Worm (Caenorhabditis elegans) whole organism, L1 larva: Measurements from ENCODE around the gene B0361.4.

Source experiments
- fkh-8 ChIP-seq: sonication (generic microtip); optimal IDR thresholded peaks from 2 replicates; lab custom pipeline; 2016; ENCODE audit warnings: mild to moderate bottlenecking, missing genetic modification characterization, missing compliant biosample characterization
- lir-3 ChIP-seq: sonication (generic microtip); optimal IDR thresholded peaks from 2 replicates; lab custom pipeline; 2016; ENCODE audit warnings: mild to moderate bottlenecking, missing genetic modification characterization, moderate library complexity, missing compliant biosample characterization; ENCODE audit not compliant: poor library complexity
- mef-2 ChIP-seq: fragments of 150-350 bp; optimal IDR thresholded peaks from 2 replicates; lab custom pipeline; 2014; ENCODE audit warnings: missing biosample characterization, missing genetic modification characterization
- mep-1 ChIP-seq: fragments of 150-350 bp; optimal IDR thresholded peaks from 2 replicates; lab custom pipeline; 2014; ENCODE audit warnings: missing biosample characterization, missing genetic modification characterization
- nhr-11 ChIP-seq: fragments of 150-350 bp; optimal IDR thresholded peaks from 2 replicates; lab custom pipeline; 2014; ENCODE audit warnings: missing biosample characterization, missing genetic modification characterization
- nhr-47 ChIP-seq: sonication (generic microtip); optimal IDR thresholded peaks from 2 replicates; lab custom pipeline; 2016; ENCODE audit warnings: mild to moderate bottlenecking, missing genetic modification characterization, moderate library complexity, missing compliant biosample characterization
- nhr-77 ChIP-seq: fragments of 150-350 bp; optimal IDR thresholded peaks from 2 replicates; lab custom pipeline; 2014; ENCODE audit warnings: missing biosample characterization, missing genetic modification characterization
- rnt-1 ChIP-seq: sonication (generic microtip); optimal IDR thresholded peaks from 2 replicates; lab custom pipeline; 2016; ENCODE audit warnings: mild to moderate bottlenecking, missing genetic modification characterization, moderate library complexity, missing compliant biosample characterization
- unc-98 ChIP-seq: fragments of 200-800 bp; sonication (Bioruptor generic); IDR thresholded peaks from 2 replicates; pipeline ENCODE4 v1.3.6; 2022; ENCODE audit warnings: missing genetic modification characterization, missing compliant biosample characterization
- zag-1 ChIP-seq: fragments of 150-350 bp; optimal IDR thresholded peaks from 2 replicates; lab custom pipeline; 2014; ENCODE audit warnings: missing biosample characterization, missing genetic modification characterization
- ztf-11 ChIP-seq, 2 experiments: sonication (generic microtip); optimal IDR thresholded peaks; 2 replicates each; lab custom pipeline; 2016 to 2017; ENCODE audit warnings: missing genetic modification characterization in 2 of 2, missing biosample characterization in 1 of 2, missing compliant biosample characterization in 1 of 2

ce11 chrIII:7246389-7246788, 12.4 kb upstream of the B0361.4 start:
- TF ChIP-seq nhr-11 (tag; lab: Kevin White, UChicago) (no peak), mep-1 (tag; lab: Kevin White, UChicago) (no peak), nhr-47 (peak; percentile 3), lir-3 (no peak), rnt-1 (tag; lab: Kevin White, UChicago) (no peak), fkh-8 (tag; lab: Kevin White, UChicago) (no peak), nhr-77 (tag; lab: Kevin White, UChicago) (no peak), mef-2 (tag; lab: Kevin White, UChicago) (no peak), ztf-11 (tag; optimal IDR thresholded peaks at IDR 0.05; lab: Kevin White, UChicago) (no peak), zag-1 (no peak), unc-98 (GFP tag; lab: Robert Waterston, UW) (no peak)
